Fruit fly (Drosophila melanogaster) whole organism, embryonic: Measurements from ENCODE around the gene CG16903.

Source experiments
- Abd-B ChIP-seq: fragments of 200-800 bp; sonication (Bioruptor generic); optimal IDR thresholded peaks from 2 replicates; lab custom pipeline; 2018; ENCODE audit warnings: missing biosample characterization, mild to moderate bottlenecking, missing genetic modification characterization, moderate library complexity
- Aef1 ChIP-seq: fragments of 200-800 bp; sonication (Bioruptor generic); IDR thresholded peaks from 3 replicates; pipeline ENCODE4 v1.3.6; 2022; ENCODE audit warnings: missing biosample characterization, missing genetic modification characterization
- Atf3 ChIP-seq: fragments of 200-800 bp; sonication (Bioruptor generic); optimal IDR thresholded peaks from 3 replicates; lab custom pipeline; 2016; ENCODE audit warnings: missing biosample characterization, missing genetic modification characterization
- Bgb ChIP-seq: fragments of 200-800 bp; sonication (Bioruptor generic); IDR thresholded peaks from 2 replicates; pipeline ENCODE4 v1.3.6; 2022; ENCODE audit warnings: missing biosample characterization, missing genetic modification characterization; ENCODE audit not compliant: partially characterized antibody
- BtbVII ChIP-seq: fragments of 200-800 bp; sonication (Bioruptor generic); optimal IDR thresholded peaks from 3 replicates; lab custom pipeline; 2017; ENCODE audit warnings: missing biosample characterization, mild to moderate bottlenecking, missing genetic modification characterization
- CG10565 ChIP-seq: fragments of 200-800 bp; sonication (Bioruptor generic); optimal IDR thresholded peaks from 3 replicates; lab custom pipeline; 2016; ENCODE audit warnings: missing biosample characterization, mild to moderate bottlenecking, missing genetic modification characterization
- CG11085 ChIP-seq: fragments of 200-800 bp; sonication (Bioruptor generic); IDR thresholded peaks from 2 replicates; pipeline ENCODE4 v1.3.6; 2022; ENCODE audit warnings: missing biosample characterization, missing genetic modification characterization
- CG13296 ChIP-seq: fragments of 200-800 bp; sonication (Bioruptor generic); optimal IDR thresholded peaks from 3 replicates; lab custom pipeline; 2018; ENCODE audit warnings: missing biosample characterization, mild to moderate bottlenecking, missing genetic modification characterization
- CG13894 ChIP-seq: fragments of 200-800 bp; sonication (Bioruptor generic); optimal IDR thresholded peaks from 3 replicates; lab custom pipeline; 2018; ENCODE audit warnings: missing biosample characterization, mild to moderate bottlenecking, missing genetic modification characterization, moderate library complexity
- CG14014 ChIP-seq: fragments of 200-800 bp; sonication (Bioruptor generic); IDR thresholded peaks from 2 replicates; pipeline ENCODE4 v1.3.6; 2022; ENCODE audit warnings: missing biosample characterization, missing genetic modification characterization
- CG15479 ChIP-seq: fragments of 200-800 bp; sonication (Bioruptor generic); optimal IDR thresholded peaks from 3 replicates; lab custom pipeline; 2019; ENCODE audit warnings: missing biosample characterization, mild to moderate bottlenecking, missing genetic modification characterization, moderate library complexity
- CG17359 ChIP-seq: fragments of 200-800 bp; sonication (Bioruptor generic); optimal IDR thresholded peaks from 3 replicates; lab custom pipeline; 2018; ENCODE audit warnings: missing biosample characterization, mild to moderate bottlenecking, missing genetic modification characterization, moderate library complexity
- CG18262 ChIP-seq: fragments of 200-800 bp; optimal IDR thresholded peaks from 3 replicates; lab custom pipeline; 2019; ENCODE audit warnings: missing biosample characterization, mild to moderate bottlenecking, missing genetic modification characterization, moderate library complexity
- CG18599 ChIP-seq: fragments of 200-800 bp; sonication (Bioruptor generic); optimal IDR thresholded peaks from 3 replicates; lab custom pipeline; 2017; ENCODE audit warnings: missing biosample characterization, missing genetic modification characterization, mild to moderate bottlenecking, moderate library complexity, missing genetic modification reagents
- CG2199 ChIP-seq: fragments of 200-800 bp; sonication (Bioruptor generic); IDR thresholded peaks from 3 replicates; pipeline ENCODE4 v1.3.6; 2022; ENCODE audit warnings: missing biosample characterization, missing genetic modification characterization
- CG31365 ChIP-seq: fragments of 200-800 bp; sonication (Bioruptor generic); optimal IDR thresholded peaks from 2 replicates; lab custom pipeline; 2018; ENCODE audit warnings: missing biosample characterization, mild to moderate bottlenecking, missing genetic modification characterization
- CG3281 ChIP-seq: fragments of 200-800 bp; sonication (Bioruptor generic); optimal IDR thresholded peaks from 3 replicates; lab custom pipeline; 2017; ENCODE audit warnings: missing biosample characterization, mild to moderate bottlenecking, missing genetic modification characterization
- CG4404 ChIP-seq: fragments of 200-800 bp; sonication (Bioruptor generic); IDR thresholded peaks from 2 replicates; pipeline ENCODE4 v1.3.6; 2022; ENCODE audit warnings: missing biosample characterization, missing genetic modification characterization
- CG4424 ChIP-seq: fragments of 200-800 bp; sonication (Bioruptor generic); optimal IDR thresholded peaks from 3 replicates; lab custom pipeline; 2016; ENCODE audit warnings: missing biosample characterization, missing genetic modification characterization
- CG7745 ChIP-seq: fragments of 200-800 bp; sonication (Bioruptor generic); optimal IDR thresholded peaks from 2 replicates; lab custom pipeline; 2018; ENCODE audit warnings: missing biosample characterization, mild to moderate bottlenecking, missing genetic modification characterization, moderate library complexity
- CG8478 ChIP-seq: fragments of >200 bp; optimal IDR thresholded peaks from 2 replicates; lab custom pipeline; 2018
- Hey ChIP-seq: fragments of 200-800 bp; sonication (Bioruptor generic); optimal IDR thresholded peaks from 3 replicates; lab custom pipeline; 2018; ENCODE audit warnings: missing biosample characterization, mild to moderate bottlenecking, missing genetic modification characterization
- HmgZ ChIP-seq: fragments of 200-800 bp; sonication (Bioruptor generic); optimal IDR thresholded peaks from 2 replicates; lab custom pipeline; 2018; ENCODE audit warnings: missing biosample characterization, mild to moderate bottlenecking, missing genetic modification characterization
- Hsf ChIP-seq: fragments of 200-800 bp; sonication (Bioruptor generic); optimal IDR thresholded peaks from 3 replicates; lab custom pipeline; 2016; ENCODE audit warnings: missing biosample characterization, missing genetic modification characterization
- NK7.1 ChIP-seq: fragments of 200-800 bp; sonication (Bioruptor generic); optimal IDR thresholded peaks from 3 replicates; lab custom pipeline; 2016; ENCODE audit warnings: missing biosample characterization, missing genetic modification characterization
- PHDP ChIP-seq: fragments of 200-800 bp; sonication (Bioruptor generic); optimal IDR thresholded peaks from 3 replicates; lab custom pipeline; 2018; ENCODE audit warnings: missing biosample characterization, mild to moderate bottlenecking, missing genetic modification characterization, moderate library complexity
- Sox100B ChIP-seq: fragments of 200-800 bp; sonication (Bioruptor generic); optimal IDR thresholded peaks from 3 replicates; lab custom pipeline; 2018; ENCODE audit warnings: missing biosample characterization, mild to moderate bottlenecking, missing genetic modification characterization
- Spps ChIP-seq: fragments of 200-800 bp; sonication (Bioruptor generic); optimal IDR thresholded peaks from 2 replicates; lab custom pipeline; 2018; ENCODE audit warnings: missing biosample characterization, mild to moderate bottlenecking, missing genetic modification characterization
- Tbp ChIP-seq: fragments of >200 bp; optimal IDR thresholded peaks from 2 replicates; lab custom pipeline; 2018; ENCODE audit warnings: missing biosample characterization, missing genetic modification characterization
- amos ChIP-seq: fragments of 200-800 bp; sonication (Bioruptor generic); IDR thresholded peaks from 2 replicates; pipeline ENCODE4 v1.3.6; 2022; ENCODE audit warnings: missing biosample characterization, missing genetic modification characterization; ENCODE audit not compliant: partially characterized antibody
- bab2 ChIP-seq: fragments of 200-800 bp; sonication (Bioruptor generic); optimal IDR thresholded peaks from 2 replicates; lab custom pipeline; 2016; ENCODE audit warnings: missing biosample characterization, missing genetic modification characterization
- cas ChIP-seq: fragments of 200-800 bp; sonication (Bioruptor generic); IDR thresholded peaks from 2 replicates; pipeline ENCODE4 v1.3.6; 2022; ENCODE audit warnings: missing biosample characterization, missing genetic modification characterization
- caup ChIP-seq: fragments of 200-800 bp; sonication (Bioruptor generic); optimal IDR thresholded peaks from 3 replicates; lab custom pipeline; 2017; ENCODE audit warnings: missing biosample characterization, mild to moderate bottlenecking, missing genetic modification characterization, moderate library complexity; ENCODE audit not compliant: severe bottlenecking
- disco-r ChIP-seq: fragments of 200-800 bp; sonication (Bioruptor generic); optimal IDR thresholded peaks from 2 replicates; lab custom pipeline; 2016; ENCODE audit warnings: missing biosample characterization, missing genetic modification characterization
- dmrt11E ChIP-seq: fragments of 200-800 bp; sonication (Bioruptor generic); optimal IDR thresholded peaks from 3 replicates; lab custom pipeline; 2018; ENCODE audit warnings: missing biosample characterization, mild to moderate bottlenecking, missing genetic modification characterization, moderate library complexity
- fd64A ChIP-seq: fragments of 200-800 bp; sonication (Bioruptor generic); optimal IDR thresholded peaks from 3 replicates; lab custom pipeline; 2018; ENCODE audit warnings: missing biosample characterization, mild to moderate bottlenecking, missing genetic modification characterization
- hkb ChIP-seq, 2 experiments: fragments of 200-800 bp in 1 of 2; fragments of >200 bp in 1 of 2; sonication (Bioruptor generic) in 1 of 2; IDR thresholded peaks in 1 of 2; optimal IDR thresholded peaks in 1 of 2; 2 replicates each; pipeline versions ENCODE4 v1.3.6 to Lab custom; 2017 to 2022; ENCODE audit warnings: missing biosample characterization in 1 of 2, missing genetic modification characterization in 1 of 2
- ind ChIP-seq: fragments of 200-800 bp; sonication (Bioruptor generic); optimal IDR thresholded peaks from 3 replicates; lab custom pipeline; 2016; ENCODE audit warnings: missing biosample characterization, missing genetic modification characterization
- jing ChIP-seq: fragments of 200-800 bp; sonication (Bioruptor generic); optimal IDR thresholded peaks from 2 replicates; lab custom pipeline; 2018; ENCODE audit warnings: missing biosample characterization, mild to moderate bottlenecking, missing genetic modification characterization
- maf-S ChIP-seq: fragments of 200-800 bp; sonication (Bioruptor generic); optimal IDR thresholded peaks from 2 replicates; lab custom pipeline; 2016; ENCODE audit warnings: missing biosample characterization, missing genetic modification characterization
- p53 ChIP-seq: fragments of 200-800 bp; sonication (Bioruptor generic); optimal IDR thresholded peaks from 2 replicates; lab custom pipeline; 2016; ENCODE audit warnings: missing biosample characterization, missing genetic modification characterization
- peb ChIP-seq: fragments of 200-800 bp; sonication (Bioruptor generic); IDR thresholded peaks from 2 replicates; pipeline ENCODE4 v1.3.6; 2022; ENCODE audit warnings: missing biosample characterization, missing genetic modification characterization
- pfk ChIP-seq: fragments of 200-800 bp; sonication (Bioruptor generic); optimal IDR thresholded peaks from 2 replicates; lab custom pipeline; 2018; ENCODE audit warnings: missing biosample characterization, mild to moderate bottlenecking, missing genetic modification characterization, moderate library complexity
- pros ChIP-seq: fragments of 200-800 bp; sonication (Bioruptor generic); optimal IDR thresholded peaks from 3 replicates; lab custom pipeline; 2019; ENCODE audit warnings: missing biosample characterization, mild to moderate bottlenecking, missing genetic modification characterization, moderate library complexity
- salm ChIP-seq: fragments of 200-800 bp; sonication (Bioruptor generic); optimal IDR thresholded peaks from 2 replicates; lab custom pipeline; 2018; ENCODE audit warnings: missing biosample characterization, mild to moderate bottlenecking, missing genetic modification characterization
- stc ChIP-seq: fragments of 200-800 bp; sonication (Bioruptor generic); IDR thresholded peaks from 2 replicates; pipeline ENCODE4 v1.3.6; 2022; ENCODE audit warnings: missing biosample characterization, missing genetic modification characterization
- usp ChIP-seq: fragments of >200 bp; optimal IDR thresholded peaks from 2 replicates; lab custom pipeline; 2017; ENCODE audit warnings: missing biosample characterization, missing genetic modification characterization
- vnd ChIP-seq: fragments of 200-800 bp; sonication (Bioruptor generic); IDR thresholded peaks from 3 replicates; pipeline ENCODE4 v1.3.6; 2022; ENCODE audit warnings: missing biosample characterization, missing genetic modification characterization; ENCODE audit not compliant: partially characterized antibody
- vvl ChIP-seq: fragments of 200-800 bp; sonication (Bioruptor generic); IDR thresholded peaks from 2 replicates; pipeline ENCODE4 v1.3.6; 2022; ENCODE audit warnings: missing biosample characterization, missing genetic modification characterization
- zfh2 ChIP-seq: fragments of 200-800 bp; sonication (Bioruptor generic); optimal IDR thresholded peaks from 2 replicates; lab custom pipeline; 2016; ENCODE audit warnings: missing biosample characterization, missing genetic modification characterization

The CG16903 gene

dm6 chrX:2083678-2084162 lies 3.5 kb upstream of the CG16903 start (continued):
- TF ChIP-seq Atf3 (GFP tag; lab: Kevin White, UChicago): peak; percentile 88
- no peak for TF ChIP-seq Bgb
- TF ChIP-seq dmrt11E (tag; lab: Kevin White, UChicago): peak; percentile 73
- no peak for TF ChIP-seq amos
- peak; percentile 52 for TF ChIP-seq Sox100B (GFP tag; lab: Kevin White, UChicago)
- TF ChIP-seq CG17359 (tag; lab: Kevin White, UChicago): peak; percentile 82
- peak; percentile 22 for TF ChIP-seq p53 (GFP tag; lab: Kevin White, UChicago)
- TF ChIP-seq Spps: peak; percentile 43
- peak; percentile 88 for TF ChIP-seq stc
- TF ChIP-seq zfh2: peak; percentile 44
- TF ChIP-seq vnd: 0 out of 3 replicates have a peak, but pooled peaks have one; percentile 16
- peak; percentile 55 for TF ChIP-seq CG13296
- TF ChIP-seq CG18599 (GFP tag; lab: Kevin White, UChicago): peak; percentile 80
- TF ChIP-seq ind: peak; percentile 83
- TF ChIP-seq salm (tag; lab: Kevin White, UChicago): peak; percentile 76
- no peak for TF ChIP-seq pfk
- TF ChIP-seq CG7745 (tag; lab: Kevin White, UChicago): no peak
- TF ChIP-seq caup (GFP tag; lab: Kevin White, UChicago): peak; percentile 65
- TF ChIP-seq Abd-B (GFP tag; lab: Kevin White, UChicago): peak; percentile 77
- no peak for TF ChIP-seq CG13894
- TF ChIP-seq CG4404: peak; percentile 67
- TF ChIP-seq CG3281: peak; percentile 54
- no peak for TF ChIP-seq CG10565 (GFP tag; lab: Kevin White, UChicago)
- TF ChIP-seq usp: no peak
- peak; percentile 88 for TF ChIP-seq bab2
- TF ChIP-seq NK7.1 (GFP tag; lab: Kevin White, UChicago): peak; percentile 77
- TF ChIP-seq cas (GFP tag; lab: Robert Waterston, UW): 0 out of 2 replicates have a peak, but pooled peaks have one; percentile 48
- peak; percentile 82 for TF ChIP-seq Aef1 (GFP tag; lab: Robert Waterston, UW)
- peak; percentile 84 for TF ChIP-seq peb (GFP tag; lab: Robert Waterston, UW)
- TF ChIP-seq CG31365 (tag; lab: Kevin White, UChicago): peak; percentile 74
- TF ChIP-seq Hey: no peak
- peak; percentile 71; the same call in 1 of the 2 replicates for TF ChIP-seq CG14014
- TF ChIP-seq HmgZ (tag; lab: Kevin White, UChicago): peak; percentile 75
- peak; percentile 50; the same call in 1 of the 2 replicates for TF ChIP-seq CG11085 (GFP tag; lab: Robert Waterston, UW)
- peak; percentile 45; the same call in 1 of the 3 replicates for TF ChIP-seq CG2199
- peak; percentile 41 for TF ChIP-seq pros (GFP tag; lab: Kevin White, UChicago)
- peak; percentile 94 for TF ChIP-seq vvl (GFP tag; lab: Robert Waterston, UW)
- TF ChIP-seq CG4424 (GFP tag; lab: Kevin White, UChicago): peak; percentile 68
- no peak for TF ChIP-seq Tbp
- peak; percentile 72 for TF ChIP-seq jing (GFP tag; lab: Kevin White, UChicago)
- peak; percentile 55 for TF ChIP-seq BtbVII (GFP tag; lab: Kevin White, UChicago)
- no peak for TF ChIP-seq hkb (optimal IDR thresholded peaks at IDR 0.05; lab: Kevin White, UChicago)
- TF ChIP-seq hkb (GFP tag; IDR thresholded peaks at IDR 0.05; lab: Robert Waterston, UW): peak; percentile 91
- peak; percentile 83 for TF ChIP-seq CG18262
- peak; percentile 76 for TF ChIP-seq Hsf (GFP tag; lab: Kevin White, UChicago)
- peak; percentile 74 for TF ChIP-seq maf-S
- peak; percentile 84 for TF ChIP-seq PHDP (tag; lab: Kevin White, UChicago)
- peak; percentile 67 for TF ChIP-seq disco-r (GFP tag; lab: Kevin White, UChicago)
- TF ChIP-seq CG15479 (GFP tag; lab: Kevin White, UChicago): no peak
- TF ChIP-seq CG8478 (lab: Kevin White, UChicago): no peak
- peak; percentile 61 for TF ChIP-seq fd64A (GFP tag; lab: Kevin White, UChicago)
